Worm (Caenorhabditis elegans) whole organism, early embryonic: ENCODE data around the gene rps-21.

ENCODE experiments used
- ama-1 ChIP-seq: fragments of 150-350 bp; optimal IDR thresholded peaks from 2 replicates; lab custom pipeline; 2014
- ceh-13 ChIP-seq: fragments of 200-800 bp; sonication (Bioruptor generic); optimal IDR thresholded peaks from 2 replicates; lab custom pipeline; 2018; ENCODE audit warnings: mild to moderate bottlenecking, missing genetic modification characterization, missing compliant biosample characterization
- hnd-1 ChIP-seq: sonication (generic microtip); optimal IDR thresholded peaks from 2 replicates; lab custom pipeline; 2016; ENCODE audit warnings: missing genetic modification characterization, missing compliant biosample characterization

DNA sequence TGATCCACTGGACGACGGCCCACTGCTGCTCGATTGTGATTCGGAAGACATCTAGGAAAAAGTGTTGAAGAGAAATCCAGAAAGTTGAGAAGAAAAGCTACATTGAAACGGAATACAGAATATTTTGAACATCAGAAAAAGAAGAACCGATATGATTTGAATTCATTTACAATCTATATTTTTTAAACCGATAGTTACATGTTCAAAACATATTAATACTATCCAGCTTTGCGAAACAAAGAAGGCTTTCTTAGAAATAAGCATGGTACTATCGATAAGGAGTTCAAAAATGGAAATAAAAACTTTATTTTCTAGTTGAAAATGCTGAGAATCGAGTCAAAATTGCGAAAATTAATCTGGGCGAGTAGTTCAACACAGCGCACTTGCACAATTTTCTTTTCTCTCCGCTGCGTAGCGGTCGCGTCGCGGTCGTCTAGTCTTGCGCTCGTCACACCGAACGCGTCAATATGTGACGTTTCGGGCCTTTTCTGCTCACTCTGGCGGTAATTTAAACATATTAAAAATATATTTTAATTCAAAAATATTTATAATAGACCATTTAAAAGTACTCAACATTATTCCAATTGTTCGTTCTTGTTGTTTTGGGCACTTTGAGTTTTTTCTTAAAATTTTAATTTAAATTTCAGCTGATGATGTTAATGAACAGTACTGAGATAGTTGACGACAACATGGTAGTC is 27.2 kb downstream of the rps-21 start, which contains the start of the genes syf-2 and K04G7.1:
- TF ChIP-seq ama-1 (lab: Kevin White, UChicago) (no peak), ceh-13 (GFP tag; lab: Kevin White, UChicago) (no peak), hnd-1 (no peak)
